Fruit fly (Drosophila melanogaster) whole organism, pupa: Measurements from ENCODE around the gene ATPsynCF6.

Source experiments
- CG10348 ChIP-seq: fragments of 200-800 bp; sonication (Bioruptor generic); IDR thresholded peaks from 2 replicates; pipeline ENCODE4 v1.3.6; 2022; ENCODE audit warnings: missing biosample characterization, missing genetic modification characterization
- CG12605 ChIP-seq: fragments of 200-800 bp; sonication (Bioruptor generic); IDR thresholded peaks from 2 replicates; pipeline ENCODE4 v1.3.6; 2022; ENCODE audit warnings: missing biosample characterization, missing genetic modification characterization
- CG15710 ChIP-seq: fragments of 200-800 bp; sonication (Bioruptor generic); optimal IDR thresholded peaks from 2 replicates; lab custom pipeline; 2018; ENCODE audit warnings: missing biosample characterization, mild to moderate bottlenecking, missing genetic modification characterization, moderate library complexity
- CG4496 ChIP-seq: fragments of 200-800 bp; sonication (Bioruptor generic); IDR thresholded peaks from 3 replicates; pipeline ENCODE4 v1.3.6; 2022; ENCODE audit warnings: missing biosample characterization, missing genetic modification characterization
- CG8159 ChIP-seq: fragments of 200-800 bp; sonication (Bioruptor generic); optimal IDR thresholded peaks from 3 replicates; lab custom pipeline; 2018; ENCODE audit warnings: missing biosample characterization, mild to moderate bottlenecking, missing genetic modification characterization, moderate library complexity
- CG8301 ChIP-seq: fragments of 200-800 bp; sonication (Bioruptor generic); optimal IDR thresholded peaks from 2 replicates; lab custom pipeline; 2018; ENCODE audit warnings: missing biosample characterization, mild to moderate bottlenecking, missing genetic modification characterization
- EcR ChIP-seq: fragments of 200-800 bp; sonication (Bioruptor generic); optimal IDR thresholded peaks from 3 replicates; lab custom pipeline; 2019; ENCODE audit warnings: missing biosample characterization, missing genetic modification characterization, mild to moderate bottlenecking, moderate library complexity, missing genetic modification reagents
- Ets98B ChIP-seq: fragments of 200-800 bp; sonication (Bioruptor generic); IDR thresholded peaks from 2 replicates; pipeline ENCODE4 v1.3.6; 2022; ENCODE audit warnings: missing biosample characterization, missing genetic modification characterization
- Snoo ChIP-seq: fragments of 200-800 bp; sonication (Bioruptor generic); optimal IDR thresholded peaks from 3 replicates; lab custom pipeline; 2017; ENCODE audit warnings: missing biosample characterization, mild to moderate bottlenecking, missing genetic modification characterization, inconsistent platforms
- rn ChIP-seq: fragments of 200-800 bp; sonication (Bioruptor generic); IDR thresholded peaks from 2 replicates; pipeline ENCODE4 v1.3.6; 2022; ENCODE audit warnings: missing biosample characterization, missing genetic modification characterization

dm6 chr3R:23341769-23342352 lies 14.0 kb downstream of the ATPsynCF6 start:
- TF ChIP-seq CG4496: no peak
- no peak for TF ChIP-seq CG12605 (GFP tag; lab: Robert Waterston, UW)
- TF ChIP-seq CG8301 (tag; lab: Kevin White, UChicago): no peak
- TF ChIP-seq CG10348 (GFP tag; lab: Robert Waterston, UW): no peak
- no peak for TF ChIP-seq Snoo (tag; lab: Kevin White, UChicago)
- TF ChIP-seq CG15710: no peak
- TF ChIP-seq EcR (GFP tag; lab: Kevin White, UChicago): no peak
- no peak for TF ChIP-seq CG8159
- TF ChIP-seq Ets98B (GFP tag; lab: Robert Waterston, UW): no peak
- TF ChIP-seq rn (GFP tag; lab: Robert Waterston, UW): no peak
